Worm (Caenorhabditis elegans): Measurements from ENCODE around the gene F19H6.4.

F19H6.4 gene

ce11 chrX:12393786-12394308, 28.4 kb downstream of the F19H6.4 start, which contains the start of gene F17E5.2 (continued):
- TF ChIP-seq ceh-6 (GFP tag; optimal IDR thresholded peaks at IDR 0.05) (peak; percentile 20), lin-11 (tag; optimal IDR thresholded peaks at IDR 0.05) (no peak), nhr-232 (tag; optimal IDR thresholded peaks at IDR 0.05) (no peak), ahr-1 (tag; optimal IDR thresholded peaks at IDR 0.05) (no peak), K09A11.1 (tag; optimal IDR thresholded peaks at IDR 0.05; ENCODE audit: insufficient read depth) (no peak), fax-1 (tag; optimal IDR thresholded peaks at IDR 0.05) (no peak), ets-4 (tag; optimal IDR thresholded peaks at IDR 0.05) (no peak), syd-9 (tag; optimal IDR thresholded peaks at IDR 0.05) (no peak), pqm-1 (tag; optimal IDR thresholded peaks at IDR 0.05) (no peak), elt-4 (tag; optimal IDR thresholded peaks at IDR 0.05) (no peak), lim-6 (tag; optimal IDR thresholded peaks at IDR 0.05) (no peak), npax-4 (tag; optimal IDR thresholded peaks at IDR 0.05) (no peak), ceh-34 (tag; optimal IDR thresholded peaks at IDR 0.05) (peak; percentile 77), sox-2 (GFP tag; IDR thresholded peaks at IDR 0.05) (no peak), K02D7.2 (tag; optimal IDR thresholded peaks at IDR 0.05) (no peak), mec-3 (tag; optimal IDR thresholded peaks at IDR 0.05; ENCODE audit: borderline replicate concordance) (no peak)

DNA sequence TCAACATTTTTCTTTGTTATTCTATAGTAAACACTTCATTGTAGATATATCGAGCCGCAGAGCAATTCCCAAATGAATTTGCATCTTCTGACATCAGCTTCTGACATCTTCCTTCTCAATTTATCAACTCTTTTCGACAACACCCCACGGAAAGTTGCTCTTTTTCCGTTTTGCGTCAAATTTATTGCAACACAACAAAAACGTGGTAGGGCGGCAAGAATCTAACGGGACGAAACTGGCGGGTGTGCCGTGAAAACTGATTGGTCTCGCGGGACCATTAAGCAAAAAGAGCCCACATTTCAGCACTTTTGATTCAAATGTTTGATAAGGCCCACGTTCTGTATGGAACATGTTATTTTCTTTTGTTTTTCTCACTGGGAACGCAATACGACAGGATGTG, 39.2 kb downstream of the F19H6.4 start:
- TF ChIP-seq ceh-19 (GFP tag; optimal IDR thresholded peaks at IDR 0.05), result no peak
- TF ChIP-seq unc-3 (GFP tag; conservative IDR thresholded peaks at IDR 0.05), result 0 out of 2 replicates have a peak, but pooled peaks have one; percentile 29
- peak; percentile 35 for TF ChIP-seq unc-3 (tag; optimal IDR thresholded peaks at IDR 0.05)

DNA sequence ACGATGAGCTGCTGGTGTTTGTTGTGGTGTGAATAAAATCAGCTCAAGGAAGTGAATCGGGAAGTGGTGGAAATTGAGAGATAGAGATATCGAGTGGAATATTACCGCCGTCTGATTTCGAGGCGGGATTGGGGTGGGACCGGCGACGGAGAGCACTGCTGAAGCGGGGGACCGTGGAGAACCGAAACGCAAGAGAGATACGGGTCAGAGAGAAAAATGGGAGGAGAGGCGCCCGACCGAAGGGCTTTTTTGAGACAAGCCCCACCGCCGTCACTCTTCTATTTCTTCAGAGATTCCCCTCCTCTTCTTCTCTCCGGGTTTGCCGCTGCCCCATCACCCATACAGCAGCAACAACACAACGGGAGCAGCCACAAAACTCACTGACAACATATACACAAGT, 40.5 kb downstream of the F19H6.4 start:
- no peak for TF ChIP-seq hlh-6 (tag; optimal IDR thresholded peaks at IDR 0.05)
- TF ChIP-seq ceh-30 (tag; optimal IDR thresholded peaks at IDR 0.05), result no peak
- peak; percentile 3 for TF ChIP-seq ceh-18 (tag; optimal IDR thresholded peaks at IDR 0.05)
- TF ChIP-seq rnt-1 (tag; optimal IDR thresholded peaks at IDR 0.05), result peak; percentile 8

DNA sequence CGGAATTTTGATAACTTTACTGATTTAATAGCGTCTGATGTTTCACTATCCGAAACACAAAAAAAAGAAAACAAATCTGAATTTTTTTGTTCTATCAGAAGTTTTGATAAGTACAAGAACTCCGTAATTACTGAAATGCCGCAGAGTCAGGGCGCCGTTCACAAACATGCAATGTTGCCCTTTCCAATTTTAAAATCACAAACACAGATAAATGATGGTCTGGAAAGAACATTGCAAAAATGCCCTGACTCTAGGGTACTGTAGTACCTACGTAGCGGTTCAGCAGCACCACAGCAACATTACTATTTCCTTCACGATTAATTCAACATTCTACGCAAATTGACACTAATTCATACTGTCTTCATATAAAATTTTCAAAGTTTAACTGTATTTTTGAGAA, 41.1 kb downstream of the F19H6.4 start:
- TF ChIP-seq pax-1 (tag; optimal IDR thresholded peaks at IDR 0.05) (no peak), odd-2 (tag; optimal IDR thresholded peaks at IDR 0.05) (no peak), fkh-6 (tag; optimal IDR thresholded peaks at IDR 0.05) (no peak), ceh-31 (tag; optimal IDR thresholded peaks at IDR 0.05) (no peak), nhr-232 (tag; optimal IDR thresholded peaks at IDR 0.05) (no peak), ama-1 (optimal IDR thresholded peaks at IDR 0.05) (no peak), ceh-24 (tag; optimal IDR thresholded peaks at IDR 0.05) (no peak), F13H6.1 (tag; optimal IDR thresholded peaks at IDR 0.05) (no peak), sox-2 (GFP tag; IDR thresholded peaks at IDR 0.05) (no peak)

ce11 chrX:12407297-12407696, 41.8 kb downstream of the F19H6.4 start:
- TF ChIP-seq hlh-13 (GFP tag; optimal IDR thresholded peaks at IDR 0.05), result peak; percentile 26
- no peak for TF ChIP-seq K09A11.1 (tag; optimal IDR thresholded peaks at IDR 0.05; ENCODE audit: insufficient read depth)
- no peak for TF ChIP-seq ceh-2 (tag; optimal IDR thresholded peaks at IDR 0.05)
- peak; percentile 12 for TF ChIP-seq fax-1 (tag; optimal IDR thresholded peaks at IDR 0.05)
- TF ChIP-seq unc-42 (tag; optimal IDR thresholded peaks at IDR 0.05), result peak; percentile 100
- no peak for TF ChIP-seq lim-6 (tag; optimal IDR thresholded peaks at IDR 0.05)
- no peak for TF ChIP-seq dve-1 (tag; optimal IDR thresholded peaks at IDR 0.05)
- peak; percentile 47 for TF ChIP-seq tbx-2 (tag; optimal IDR thresholded peaks at IDR 0.05)
- no peak for TF ChIP-seq K02D7.2 (tag; optimal IDR thresholded peaks at IDR 0.05)
- peak; percentile 8 for TF ChIP-seq sdc-2 (tag; optimal IDR thresholded peaks at IDR 0.05)
- no peak for TF ChIP-seq zip-5 (tag; optimal IDR thresholded peaks at IDR 0.05)
- peak; percentile 23 for TF ChIP-seq sox-4 (tag; optimal IDR thresholded peaks at IDR 0.05)
- TF ChIP-seq Y22D7AL.16 (tag; optimal IDR thresholded peaks at IDR 0.05), result no peak
- TF ChIP-seq nhr-232 (tag; optimal IDR thresholded peaks at IDR 0.05), result no peak
- TF ChIP-seq odd-2 (tag; optimal IDR thresholded peaks at IDR 0.05), result no peak
- TF ChIP-seq ceh-19 (GFP tag; optimal IDR thresholded peaks at IDR 0.05), result no peak
- TF ChIP-seq madf-2 (tag; optimal IDR thresholded peaks at IDR 0.05), result peak; percentile 28
- no peak for TF ChIP-seq ceh-30 (tag; optimal IDR thresholded peaks at IDR 0.05)
- peak; percentile 88 for TF ChIP-seq ceh-31 (tag; optimal IDR thresholded peaks at IDR 0.05)
- no peak for TF ChIP-seq ahr-1 (tag; optimal IDR thresholded peaks at IDR 0.05)
- TF ChIP-seq F13H6.1 (tag; optimal IDR thresholded peaks at IDR 0.05), result peak; percentile 22
- no peak for TF ChIP-seq ceh-9 (tag; optimal IDR thresholded peaks at IDR 0.05)
- no peak for TF ChIP-seq elt-4 (tag; optimal IDR thresholded peaks at IDR 0.05)
- no peak for TF ChIP-seq pag-3 (tag; optimal IDR thresholded peaks at IDR 0.05; ENCODE audit: borderline replicate concordance)
- no peak for TF ChIP-seq elt-2 (tag; optimal IDR thresholded peaks at IDR 0.05)
- TF ChIP-seq pha-4 (tag; optimal IDR thresholded peaks at IDR 0.05), result no peak
- TF ChIP-seq tbx-7 (tag; optimal IDR thresholded peaks at IDR 0.05), result no peak
